Worm (Caenorhabditis elegans) whole organism, early embryonic: Measurements from ENCODE around the gene B0001.8.

Source experiments
- B0310.2 ChIP-seq: sonication (generic microtip); optimal IDR thresholded peaks from 2 replicates; lab custom pipeline; 2016; ENCODE audit warnings: mild to moderate bottlenecking, missing genetic modification characterization, missing compliant biosample characterization
- ama-1 ChIP-seq: fragments of 150-350 bp; optimal IDR thresholded peaks from 2 replicates; lab custom pipeline; 2014
- ceh-13 ChIP-seq: fragments of 200-800 bp; sonication (Bioruptor generic); optimal IDR thresholded peaks from 2 replicates; lab custom pipeline; 2018; ENCODE audit warnings: mild to moderate bottlenecking, missing genetic modification characterization, missing compliant biosample characterization
- ets-7 ChIP-seq: sonication (generic microtip); optimal IDR thresholded peaks from 2 replicates; lab custom pipeline; 2016; ENCODE audit warnings: missing genotype, missing genetic modification characterization, missing compliant biosample characterization
- flt-1 ChIP-seq: fragments of 200-800 bp; sonication (Bioruptor generic); IDR thresholded peaks from 2 replicates; pipeline ENCODE4 v1.3.6; 2022; ENCODE audit warnings: missing genetic modification characterization, missing compliant biosample characterization
- hmbx-1 ChIP-seq: sonication (generic microtip); optimal IDR thresholded peaks from 2 replicates; lab custom pipeline; 2016; ENCODE audit warnings: mild to moderate bottlenecking, missing genetic modification characterization, missing compliant biosample characterization
- hmg-4 ChIP-seq: fragments of 200-800 bp; sonication (Bioruptor generic); optimal IDR thresholded peaks from 2 replicates; lab custom pipeline; 2018; ENCODE audit warnings: mild to moderate bottlenecking, missing genetic modification characterization, missing compliant biosample characterization
- pes-1 ChIP-seq: fragments of 200-800 bp; sonication (Bioruptor generic); IDR thresholded peaks from 2 replicates; pipeline ENCODE4 v1.3.6; 2022; ENCODE audit warnings: missing genetic modification reagents, missing genetic modification characterization, missing compliant biosample characterization
- scrt-1 ChIP-seq: fragments of 200-800 bp; sonication (Bioruptor generic); IDR thresholded peaks from 2 replicates; pipeline ENCODE4 v1.3.6; 2022; ENCODE audit warnings: missing genetic modification characterization, missing compliant biosample characterization

- TF ChIP-seq hmg-4 (no peak), flt-1 (no peak), hmbx-1 (no peak), ama-1 (lab: Kevin White, UChicago) (no peak), scrt-1 (no peak), ets-7 (tag; lab: Kevin White, UChicago) (no peak), ceh-13 (no peak), pes-1 (GFP tag; lab: Robert Waterston, UW) (no peak), B0310.2 (no peak)
Observed at ce11 chrIV:12167944-12168343, 27.1 kb upstream of the B0001.8 start, which contains the start of gene F20B10.3.
